Fruit fly (Drosophila melanogaster): ENCODE measurements around the gene CG11619.

CG11619 gene

dm6 chr3L:18995667-18996029 lies 7.5 kb upstream of the CG11619 start:
- TF ChIP-seq Hr78 (GFP tag; optimal IDR thresholded peaks at IDR 0.05) (no peak), jim (GFP tag; optimal IDR thresholded peaks at IDR 0.05) (no peak), CG32264 (GFP tag; optimal IDR thresholded peaks at IDR 0.05) (no peak), CrebA (GFP tag; optimal IDR thresholded peaks at IDR 0.05; ENCODE audit: borderline replicate concordance) (peak; percentile 70), N (GFP tag; optimal IDR thresholded peaks at IDR 0.05) (no peak), Abd-B (GFP tag; optimal IDR thresholded peaks at IDR 0.05) (no peak), dmrt93B (GFP tag; optimal IDR thresholded peaks at IDR 0.05) (no peak), psq (GFP tag; optimal IDR thresholded peaks at IDR 0.05) (no peak), Hnf4 (GFP tag; optimal IDR thresholded peaks at IDR 0.05) (no peak), Jra (GFP tag; optimal IDR thresholded peaks at IDR 0.05) (no peak), woc (GFP tag; optimal IDR thresholded peaks at IDR 0.05) (no peak), Dfd (GFP tag; optimal IDR thresholded peaks at IDR 0.05) (no peak), brk (GFP tag; optimal IDR thresholded peaks at IDR 0.05) (no peak), br (GFP tag; optimal IDR thresholded peaks at IDR 0.05) (no peak), usp (GFP tag; optimal IDR thresholded peaks at IDR 0.05) (no peak), OdsH (GFP tag; optimal IDR thresholded peaks at IDR 0.05) (no peak), Dif (GFP tag; optimal IDR thresholded peaks at IDR 0.05; ENCODE audit: partially characterized antibody) (no peak), tai (GFP tag; optimal IDR thresholded peaks at IDR 0.05) (no peak), dsf (GFP tag; optimal IDR thresholded peaks at IDR 0.05; ENCODE audit: borderline replicate concordance) (no peak), Rel (GFP tag; optimal IDR thresholded peaks at IDR 0.05) (no peak), Rel (tag; optimal IDR thresholded peaks at IDR 0.05) (peak; percentile 88), GATAd (GFP tag; optimal IDR thresholded peaks at IDR 0.05) (no peak), Hr83 (GFP tag; optimal IDR thresholded peaks at IDR 0.05; ENCODE audit: poor library complexity, severe bottlenecking) (peak; percentile 15)

dm6 chr3L:18994505-18994969 lies 6.4 kb upstream of the CG11619 start:
- TF ChIP-seq Sp1 (GFP tag; optimal IDR thresholded peaks at IDR 0.05): peak; percentile 5
- TF ChIP-seq rgr (GFP tag; optimal IDR thresholded peaks at IDR 0.05): peak; percentile 1
- no peak for TF ChIP-seq Dfd (GFP tag; optimal IDR thresholded peaks at IDR 0.05)

- no peak for TF ChIP-seq jim (GFP tag; optimal IDR thresholded peaks at IDR 0.05)
- TF ChIP-seq Myc (optimal IDR thresholded peaks at IDR 0.05): peak; percentile 49
- TF ChIP-seq Dfd (GFP tag; optimal IDR thresholded peaks at IDR 0.05): no peak
- no peak for TF ChIP-seq OdsH (GFP tag; optimal IDR thresholded peaks at IDR 0.05)
Observed at dm6 chr3L:18993578-18994255, 5.6 kb upstream of the CG11619 start.

dm6 chr3L:18992820-18993219 lies 4.7 kb upstream of the CG11619 start:
- TF ChIP-seq Sp1 (GFP tag; optimal IDR thresholded peaks at IDR 0.05): no peak
- no peak for TF ChIP-seq Vsx2 (GFP tag; optimal IDR thresholded peaks at IDR 0.05; ENCODE audit: partially characterized antibody)
- TF ChIP-seq Myc (optimal IDR thresholded peaks at IDR 0.05): peak; percentile 63
- TF ChIP-seq N (GFP tag; optimal IDR thresholded peaks at IDR 0.05): no peak
- TF ChIP-seq CrebA (GFP tag; optimal IDR thresholded peaks at IDR 0.05; ENCODE audit: borderline replicate concordance): no peak
- TF ChIP-seq dsf (GFP tag; optimal IDR thresholded peaks at IDR 0.05; ENCODE audit: borderline replicate concordance): no peak

dm6 chr3L:18989611-18990010 lies 1.5 kb upstream of the CG11619 start, which contains the start of gene CG34256:
Gene CG34256 (minus strand): TSS chr3L:18989815.
- TF ChIP-seq Hr83 (GFP tag; optimal IDR thresholded peaks at IDR 0.05; ENCODE audit: poor library complexity, severe bottlenecking) (no peak), jim (GFP tag; optimal IDR thresholded peaks at IDR 0.05) (no peak), Vsx2 (GFP tag; optimal IDR thresholded peaks at IDR 0.05; ENCODE audit: partially characterized antibody) (no peak), ey (GFP tag; optimal IDR thresholded peaks at IDR 0.05) (no peak), Rel (GFP tag; optimal IDR thresholded peaks at IDR 0.05) (no peak), Rel (tag; optimal IDR thresholded peaks at IDR 0.05) (no peak), HLH106 (tag; optimal IDR thresholded peaks at IDR 0.05) (no peak)

- no peak for TF ChIP-seq Hnf4 (GFP tag; optimal IDR thresholded peaks at IDR 0.05)
- TF ChIP-seq CrebA (GFP tag; optimal IDR thresholded peaks at IDR 0.05; ENCODE audit: borderline replicate concordance): no peak
- no peak for TF ChIP-seq h (GFP tag; optimal IDR thresholded peaks at IDR 0.05)
- TF ChIP-seq Hr78 (GFP tag; optimal IDR thresholded peaks at IDR 0.05): no peak
- no peak for TF ChIP-seq ey (GFP tag; optimal IDR thresholded peaks at IDR 0.05)
- no peak for TF ChIP-seq Dif (GFP tag; optimal IDR thresholded peaks at IDR 0.05; ENCODE audit: partially characterized antibody)
- TF ChIP-seq jim (GFP tag; optimal IDR thresholded peaks at IDR 0.05): no peak
- TF ChIP-seq dl (GFP tag; optimal IDR thresholded peaks at IDR 0.05; ENCODE audit: insufficient read depth in 1 of 2, partially characterized antibody in 2 of 2): no peak
- TF ChIP-seq N (GFP tag; optimal IDR thresholded peaks at IDR 0.05): no peak
- TF ChIP-seq usp (GFP tag; optimal IDR thresholded peaks at IDR 0.05): no peak
- TF ChIP-seq fru (GFP tag; optimal IDR thresholded peaks at IDR 0.05): no peak
- no peak for TF ChIP-seq Sp1 (GFP tag; optimal IDR thresholded peaks at IDR 0.05)
- no peak for TF ChIP-seq foxo (GFP tag; optimal IDR thresholded peaks at IDR 0.05)
- no peak for TF ChIP-seq rgr (GFP tag; optimal IDR thresholded peaks at IDR 0.05)
- no peak for TF ChIP-seq pan (optimal IDR thresholded peaks at IDR 0.05)
- no peak for TF ChIP-seq sv (GFP tag; optimal IDR thresholded peaks at IDR 0.05)
- TF ChIP-seq dsf (GFP tag; optimal IDR thresholded peaks at IDR 0.05; ENCODE audit: borderline replicate concordance): no peak
- TF ChIP-seq Abd-B (GFP tag; optimal IDR thresholded peaks at IDR 0.05): no peak
- no peak for TF ChIP-seq Vsx2 (GFP tag; optimal IDR thresholded peaks at IDR 0.05; ENCODE audit: partially characterized antibody)
Observed at dm6 chr3L:18984661-18985060, 3.5 kb downstream of the CG11619 start, which contains the start of gene CG14075. Gene CG14075 (plus strand): TSS chr3L:18984961.
